Fruit fly (Drosophila melanogaster) Kc167 (cell line): ENCODE results near the gene Elp1.

Source experiments
- Myc ChIP-seq: fragments of >200 bp; optimal IDR thresholded peaks from 2 replicates; lab custom pipeline; 2017; ENCODE audit warnings: missing external identifiers
- Sin3A ChIP-seq: fragments of >200 bp; optimal IDR thresholded peaks from 2 replicates; lab custom pipeline; 2018; ENCODE audit warnings: missing external identifiers
- h ChIP-seq: fragments of >200 bp; optimal IDR thresholded peaks from 3 replicates; lab custom pipeline; 2018; ENCODE audit warnings: missing external identifiers
- insv ChIP-seq: fragments of >200 bp; optimal IDR thresholded peaks from 3 replicates; lab custom pipeline; 2018; ENCODE audit warnings: missing external identifiers
- psq ChIP-seq: fragments of >200 bp; optimal IDR thresholded peaks from 2 replicates; lab custom pipeline; 2017; ENCODE audit warnings: missing external identifiers
- ttk ChIP-seq: sonication (Bioruptor generic); optimal IDR thresholded peaks from 2 replicates; lab custom pipeline; 2017; ENCODE audit warnings: missing external identifiers

Gene Elp1

DNA sequence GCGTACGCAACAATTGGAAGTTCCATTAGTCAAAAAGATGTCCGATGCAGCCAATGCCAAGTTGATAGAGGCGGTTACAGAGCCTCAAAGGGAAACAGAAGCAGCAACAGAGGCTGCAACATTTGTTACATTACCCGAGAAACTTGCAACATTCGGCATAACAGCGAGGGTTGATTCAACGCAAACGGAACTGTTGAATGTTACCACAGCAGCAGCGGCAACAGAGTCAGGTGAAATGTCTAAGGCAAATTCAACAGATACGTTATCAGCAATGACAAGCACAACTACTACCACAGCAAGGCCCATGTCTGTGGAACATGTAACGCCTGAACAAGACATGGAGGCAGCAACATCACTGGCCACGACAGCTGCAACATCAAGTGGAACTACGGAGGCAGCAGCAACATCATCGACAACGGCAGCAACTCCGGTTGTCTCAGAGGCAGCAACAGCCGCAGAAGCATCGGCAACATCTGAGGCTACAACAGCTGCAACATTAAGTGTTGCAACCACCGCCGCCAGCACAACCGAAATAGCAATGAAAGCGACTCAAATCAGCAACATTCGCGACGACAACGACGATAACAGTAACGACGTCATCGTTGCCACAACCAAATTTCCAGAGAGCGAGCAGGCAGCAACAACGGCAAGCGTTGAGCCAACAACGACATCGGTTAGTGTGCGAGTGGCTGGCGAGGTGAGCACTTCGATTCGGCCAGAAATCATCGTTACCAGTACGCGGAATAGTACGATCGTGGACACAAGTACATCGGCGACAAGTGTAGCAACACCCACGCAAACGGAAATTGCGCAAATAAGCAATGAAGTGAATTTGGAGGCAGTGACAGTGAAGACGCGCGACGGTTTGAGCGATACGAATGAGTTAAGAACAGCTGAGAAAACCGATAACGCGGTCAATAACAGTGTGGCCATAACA, 18.5 kb downstream of the Elp1 start:
- TF ChIP-seq Myc, result no peak

DNA sequence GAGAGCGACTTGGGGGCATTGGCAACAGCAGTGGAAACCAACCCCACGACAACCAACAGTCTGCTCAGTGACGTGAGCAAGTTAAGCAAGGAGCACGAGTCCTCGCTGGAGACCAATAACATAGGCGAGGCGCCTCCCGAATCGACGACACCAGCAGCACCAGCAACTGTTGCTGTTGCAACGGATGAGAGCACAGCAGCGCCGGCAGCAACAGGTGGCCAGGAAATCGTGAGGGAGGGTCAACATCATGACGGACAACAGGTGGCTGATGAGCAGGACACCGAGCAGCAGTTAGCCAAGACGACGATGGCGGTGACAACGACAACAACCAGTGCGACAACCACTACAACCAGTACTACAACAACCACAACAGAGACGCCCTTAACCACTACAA, 19.2 kb downstream of the Elp1 start:
- TF ChIP-seq psq (lab: Kevin White, UChicago) (no peak), Sin3A (lab: Kevin White, UChicago) (no peak), ttk (lab: Kevin White, UChicago) (no peak), h (no peak)

DNA sequence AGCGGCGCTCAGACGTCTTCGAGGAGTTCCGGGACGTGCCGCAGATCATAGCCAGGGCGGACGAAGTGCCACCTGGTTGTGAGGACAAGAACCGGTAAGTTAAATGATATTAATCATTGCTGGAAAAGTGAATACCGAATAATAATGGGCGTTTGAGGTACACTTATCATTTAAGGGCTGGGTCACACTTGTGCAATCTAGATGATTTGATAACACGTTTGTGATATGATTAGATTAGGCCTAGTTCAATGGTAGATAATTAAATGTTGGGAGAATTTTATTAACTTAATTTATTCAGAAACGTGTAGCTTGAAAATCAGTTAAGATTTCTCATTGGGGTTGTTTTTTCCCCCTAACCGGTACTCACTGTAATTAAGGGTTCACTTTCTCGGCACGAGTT, 20.1 kb downstream of the Elp1 start:
- TF ChIP-seq h, result no peak
- no peak for TF ChIP-seq ttk (lab: Kevin White, UChicago)
- TF ChIP-seq Myc, result no peak
- no peak for TF ChIP-seq insv
- TF ChIP-seq Sin3A (lab: Kevin White, UChicago), result no peak
- TF ChIP-seq psq (lab: Kevin White, UChicago), result no peak

DNA sequence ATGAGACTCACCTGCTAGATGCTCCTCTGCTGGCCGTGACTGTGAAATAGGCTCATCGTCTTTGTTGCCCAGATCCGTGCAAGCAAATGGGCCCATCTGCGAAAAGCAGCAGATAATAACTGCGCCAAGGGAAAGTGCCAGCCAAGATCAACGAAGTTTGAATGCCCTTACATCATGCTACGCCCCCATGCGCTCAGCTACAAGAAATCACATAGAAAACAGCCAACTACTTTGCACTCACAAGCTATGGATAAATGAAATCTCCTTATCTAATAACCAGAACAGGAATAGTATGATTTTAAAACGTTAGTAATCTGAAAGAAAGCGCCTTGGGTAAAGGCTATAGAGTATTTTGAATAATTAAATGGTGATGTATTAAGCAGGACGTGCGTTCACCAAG, 21.0 kb downstream of the Elp1 start:
- no peak for TF ChIP-seq ttk (lab: Kevin White, UChicago)
- TF ChIP-seq insv, result no peak
- TF ChIP-seq psq (lab: Kevin White, UChicago), result no peak
- TF ChIP-seq Sin3A (lab: Kevin White, UChicago), result no peak
- TF ChIP-seq Myc, result no peak
- TF ChIP-seq h, result no peak

DNA sequence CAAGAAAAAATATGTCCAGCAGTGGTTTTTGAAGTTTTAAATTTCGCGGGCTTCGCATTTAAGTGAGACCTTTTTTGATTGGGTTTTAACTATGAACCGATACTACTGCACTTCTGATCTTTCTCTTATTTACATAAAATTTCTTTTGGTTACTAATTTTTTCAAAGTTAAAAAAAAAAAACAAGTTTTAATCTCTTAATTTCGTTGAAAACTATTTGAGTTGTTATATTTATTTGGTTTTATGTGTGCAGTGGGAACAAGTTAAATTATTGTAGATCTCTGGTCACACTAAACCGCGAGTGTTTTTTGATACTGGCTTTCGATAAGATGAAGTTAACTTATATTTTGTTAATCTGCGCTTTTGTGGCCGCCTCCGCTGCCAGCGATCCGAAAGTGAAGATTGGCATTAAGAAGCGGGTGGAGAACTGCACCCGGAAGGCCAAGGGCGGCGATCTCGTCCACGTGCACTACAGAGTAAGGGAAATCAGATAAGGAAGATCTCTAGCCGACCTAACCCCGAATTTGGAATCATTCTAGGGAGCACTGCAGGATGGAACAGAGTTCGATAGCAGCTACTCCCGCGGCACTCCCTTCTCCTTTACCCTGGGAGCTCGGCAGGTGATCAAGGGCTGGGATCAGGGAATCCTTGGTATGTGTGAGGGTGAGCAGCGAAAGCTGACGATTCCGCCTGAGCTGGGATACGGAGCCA, 23.3 kb downstream of the Elp1 start, which contains the start of gene CG14715:
Gene CG14715 (plus strand): TSS at position 267 of the 709 bp plus-strand sequence.
- TF ChIP-seq insv, result no peak
- TF ChIP-seq Sin3A (lab: Kevin White, UChicago), result no peak
- no peak for TF ChIP-seq h
- no peak for TF ChIP-seq ttk (lab: Kevin White, UChicago)
- TF ChIP-seq Myc, result no peak
- no peak for TF ChIP-seq psq (lab: Kevin White, UChicago)

DNA sequence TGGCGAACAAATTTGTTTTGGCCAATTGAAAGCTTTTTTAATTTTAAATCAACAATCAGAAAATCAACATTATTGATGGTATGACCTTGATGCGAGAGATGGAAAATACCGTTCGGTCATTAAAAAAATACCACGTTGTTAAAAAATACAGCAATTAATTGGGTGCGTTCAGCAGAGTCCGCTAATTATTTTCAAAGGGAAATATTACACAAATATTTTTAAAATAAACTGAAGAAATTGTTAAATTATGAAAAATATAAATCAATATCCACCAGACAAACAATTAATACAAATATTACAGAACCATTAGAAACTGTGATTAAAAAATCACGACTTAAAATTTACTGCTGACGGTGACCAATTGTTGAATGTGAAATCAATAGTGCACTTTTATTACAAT, 27.2 kb downstream of the Elp1 start, which contains the start of gene CG18476:
Gene CG18476 (minus strand): TSS at position 101 of the 400 bp plus-strand sequence.
- TF ChIP-seq Myc (no peak), h (no peak), Sin3A (lab: Kevin White, UChicago) (no peak), psq (lab: Kevin White, UChicago) (no peak), ttk (lab: Kevin White, UChicago) (no peak)

DNA sequence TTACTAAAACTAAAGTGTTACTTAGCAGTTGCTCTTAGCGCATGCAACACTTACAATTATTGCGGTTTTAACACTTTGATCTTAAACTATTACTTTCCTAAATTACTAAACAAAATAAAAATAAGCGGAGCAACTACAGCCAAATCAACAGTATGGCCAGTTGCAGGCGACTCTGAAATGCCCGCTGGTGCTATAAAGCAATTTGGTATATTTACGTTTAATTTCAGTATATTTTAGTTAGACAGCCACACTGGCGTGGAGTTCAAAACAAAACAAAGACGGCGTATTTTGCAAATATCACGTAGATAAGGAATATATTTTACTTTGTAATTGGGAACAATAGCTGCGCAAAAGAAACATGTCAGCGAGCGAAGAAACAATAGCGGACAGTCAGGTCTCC, 28.7 kb downstream of the Elp1 start, which contains the start of the genes Taf12 and Ho:
Gene Taf12 (minus strand): TSS at position 178 of the 400 bp plus-strand sequence.
Gene Ho (plus strand): TSS at position 231 of the 400 bp plus-strand sequence.
- no peak for TF ChIP-seq psq (lab: Kevin White, UChicago)

DNA sequence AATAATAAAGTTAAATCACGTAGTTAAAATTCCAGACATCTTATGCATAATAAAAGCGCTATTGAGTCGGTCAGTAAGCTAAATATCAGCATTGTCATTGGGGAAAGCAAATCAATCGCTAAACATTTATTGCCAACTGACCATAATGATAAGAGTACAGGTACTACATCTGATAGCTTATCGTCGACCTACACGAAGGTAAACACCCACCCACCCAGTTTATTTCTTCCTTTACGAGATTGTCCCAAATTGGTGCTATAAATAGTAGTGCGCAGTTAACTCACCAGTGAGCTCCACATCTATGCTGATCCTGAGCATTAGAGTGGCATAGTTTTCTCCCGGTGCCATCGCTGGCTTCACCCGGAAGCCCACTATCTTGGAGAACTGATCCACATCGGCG, 32.9 kb downstream of the Elp1 start:
- TF ChIP-seq Sin3A (lab: Kevin White, UChicago) (no peak), psq (lab: Kevin White, UChicago) (no peak), h (no peak), Myc (no peak), ttk (lab: Kevin White, UChicago) (no peak), insv (no peak)

DNA sequence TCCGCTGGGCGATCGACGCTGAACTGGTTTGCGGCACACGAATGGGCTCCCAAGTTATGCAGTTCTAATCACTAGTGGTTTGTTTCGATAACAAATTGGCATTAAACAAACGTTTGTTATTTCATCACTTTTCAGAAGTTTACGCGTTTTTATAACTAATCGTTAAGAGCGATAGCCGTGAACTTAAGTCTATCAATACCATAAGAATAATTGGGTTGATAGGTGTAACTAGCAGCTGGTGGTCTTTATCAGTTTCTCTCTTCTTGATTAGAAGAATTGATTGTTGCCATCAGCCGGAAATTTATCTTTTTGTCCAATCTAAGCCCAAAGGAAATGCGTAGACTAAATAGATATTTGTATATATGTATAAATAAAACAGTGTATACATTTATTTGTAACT, 33.5 kb downstream of the Elp1 start, which contains the start of gene CG6830:
Gene CG6830 (minus strand): TSS at position 27 of the 400 bp plus-strand sequence.
- no peak for TF ChIP-seq Sin3A (lab: Kevin White, UChicago)

DNA sequence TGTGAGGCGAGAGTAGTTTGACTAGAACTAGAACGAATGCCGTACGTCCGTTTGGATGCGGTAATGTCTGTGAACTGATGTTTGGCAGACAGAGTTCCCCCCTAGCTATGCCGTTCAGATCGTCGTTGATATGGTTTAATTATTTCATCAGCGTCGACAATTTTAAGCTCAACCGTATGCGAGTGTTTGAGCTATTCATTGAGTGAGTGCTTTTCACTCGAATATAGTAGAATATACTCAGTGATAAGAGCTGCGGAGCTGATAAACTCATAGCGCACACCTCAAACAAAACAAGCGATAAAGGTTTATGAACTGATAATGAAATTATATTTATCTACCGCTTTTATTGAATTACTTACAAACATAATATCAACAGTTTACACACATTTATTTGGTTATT, 37.3 kb downstream of the Elp1 start, which contains the start of gene CG6834:
Gene CG6834 (minus strand): TSS at position 79 of the 400 bp plus-strand sequence.
- TF ChIP-seq insv, result no peak
- TF ChIP-seq psq (lab: Kevin White, UChicago), result no peak
- no peak for TF ChIP-seq h
- TF ChIP-seq Sin3A (lab: Kevin White, UChicago), result no peak
- no peak for TF ChIP-seq ttk (lab: Kevin White, UChicago)
- no peak for TF ChIP-seq Myc

DNA sequence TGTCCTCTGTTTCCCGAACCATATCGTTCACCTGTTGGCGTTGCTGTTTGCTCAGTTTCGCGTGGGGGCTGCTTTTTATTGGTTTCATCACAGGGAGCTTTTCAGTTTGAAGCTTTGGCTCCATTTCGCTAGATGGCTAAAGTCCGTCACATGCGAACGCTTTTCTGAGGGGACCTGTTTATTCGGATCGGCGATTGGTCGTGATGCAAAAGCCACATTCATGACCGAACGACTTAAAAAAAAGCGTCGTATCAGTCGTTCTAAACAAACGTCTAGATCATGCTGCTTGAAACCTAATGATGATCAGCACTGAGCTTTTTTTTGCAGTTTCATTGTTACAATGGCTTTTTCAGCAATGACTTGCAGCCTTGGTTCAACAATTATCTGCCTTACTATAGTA, 39.1 kb downstream of the Elp1 start, which contains the start of gene CG6908:
Gene CG6908 (minus strand): TSS at position 152 of the 400 bp plus-strand sequence.
- TF ChIP-seq h, result no peak
- TF ChIP-seq Myc, result no peak
- TF ChIP-seq ttk (lab: Kevin White, UChicago), result no peak
- no peak for TF ChIP-seq insv
- no peak for TF ChIP-seq psq (lab: Kevin White, UChicago)
- TF ChIP-seq Sin3A (lab: Kevin White, UChicago), result no peak

DNA sequence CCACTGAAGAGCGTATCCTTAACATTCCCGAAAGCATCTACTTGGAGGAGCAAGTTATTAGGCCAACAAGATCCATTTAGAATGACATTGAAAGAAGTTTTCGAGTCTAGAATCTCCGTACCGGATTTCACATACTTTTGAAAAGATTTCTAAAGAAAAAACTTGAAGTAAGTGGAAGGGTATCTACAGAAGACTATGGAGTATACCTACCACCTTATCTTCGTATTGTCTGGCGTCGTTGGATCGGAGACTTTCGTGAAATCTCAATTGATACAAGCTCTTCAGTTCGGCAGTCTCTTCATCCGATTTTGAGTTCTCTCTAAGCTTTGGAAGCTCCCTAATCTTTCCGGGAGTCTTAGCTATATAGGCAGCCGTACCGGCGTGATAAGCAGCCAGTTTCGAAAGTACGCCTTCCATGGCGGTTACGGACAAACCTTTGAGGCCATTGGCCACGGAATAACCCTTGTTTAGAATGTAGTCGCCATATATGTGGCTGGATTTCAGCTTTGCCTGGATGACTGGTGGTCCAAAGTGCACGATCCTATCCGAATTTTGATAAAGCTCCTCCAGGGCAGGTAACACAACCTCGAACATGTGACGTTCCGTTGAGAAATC, 40.2 kb downstream of the Elp1 start:
- TF ChIP-seq psq (lab: Kevin White, UChicago), result no peak
- no peak for TF ChIP-seq h
- no peak for TF ChIP-seq ttk (lab: Kevin White, UChicago)
- TF ChIP-seq Sin3A (lab: Kevin White, UChicago), result no peak
- no peak for TF ChIP-seq insv
- no peak for TF ChIP-seq Myc
